Worm (Caenorhabditis elegans) whole organism, L4/young adult: ENCODE measurements around the gene C34D4.10.

Experiments used
- W03F9.2 ChIP-seq: fragments of 150-350 bp; optimal IDR thresholded peaks from 2 replicates; lab custom pipeline; 2014; ENCODE audit warnings: missing biosample characterization, missing genetic modification characterization
- dao-5 ChIP-seq: sonication (generic microtip); optimal IDR thresholded peaks from 2 replicates; lab custom pipeline; 2016; ENCODE audit warnings: missing genotype, missing genetic modification characterization, moderate library complexity, missing compliant biosample characterization
- him-1 ChIP-seq: sonication (generic microtip); optimal IDR thresholded peaks from 2 replicates; lab custom pipeline; 2016; ENCODE audit warnings: missing genotype, missing genetic modification reagents, missing genetic modification characterization, missing compliant biosample characterization

Gene C34D4.10

DNA sequence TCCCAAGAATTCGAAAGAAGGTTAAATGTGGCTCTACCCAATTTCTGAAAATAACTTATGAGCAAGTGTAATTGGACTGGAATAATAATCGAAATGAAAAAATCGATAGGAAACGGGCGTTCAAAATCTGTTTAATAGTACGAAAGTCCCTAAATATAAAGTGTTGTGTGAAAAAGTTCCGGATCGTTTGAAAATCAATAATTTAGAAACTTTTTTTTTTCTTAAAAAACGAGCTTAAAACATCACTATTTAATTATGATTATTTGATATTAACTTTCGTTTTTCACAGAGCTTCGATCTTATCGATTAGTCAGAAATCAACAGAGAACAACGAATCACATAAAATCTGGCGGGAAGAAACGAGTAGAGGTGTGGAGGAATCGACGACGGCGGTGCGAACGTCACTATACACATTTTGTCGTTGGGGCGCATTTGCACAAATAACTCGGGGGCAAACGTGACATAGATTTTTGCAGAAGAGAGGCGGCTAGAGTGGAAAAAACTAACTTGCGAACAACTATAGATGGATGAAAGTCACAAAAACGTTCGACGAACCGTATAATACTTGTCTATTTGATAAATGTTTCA, 23.6 kb upstream of the C34D4.10 start, which contains the start of gene hecd-1:
TSS of gene hecd-1 (minus strand) at position 51 of the 588 bp plus-strand sequence.
- no peak for TF ChIP-seq W03F9.2
- no peak for TF ChIP-seq him-1 (tag; lab: Kevin White, UChicago)
- TF ChIP-seq dao-5 (tag; lab: Kevin White, UChicago) = no peak

DNA sequence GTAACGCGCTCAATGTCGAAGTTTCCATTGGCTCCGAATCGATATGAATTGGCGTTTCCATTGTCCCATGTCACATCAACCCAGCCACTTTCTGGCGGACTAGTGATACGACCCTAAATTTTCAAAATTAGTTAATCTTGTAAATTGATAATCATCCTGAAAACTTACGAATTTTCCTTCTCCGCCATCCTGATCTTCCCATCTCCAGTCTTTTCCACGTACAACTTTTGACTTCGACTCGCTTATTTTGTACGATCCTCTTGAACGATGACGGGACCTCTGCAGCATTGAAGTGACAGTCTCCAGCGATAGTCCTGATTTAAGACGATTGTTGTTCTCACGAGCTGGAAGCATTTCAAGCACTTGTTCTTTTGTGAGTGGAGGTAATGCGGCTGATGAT, 17.9 kb upstream of the C34D4.10 start:
- no peak for TF ChIP-seq W03F9.2
- no peak for TF ChIP-seq dao-5 (tag; lab: Kevin White, UChicago)
- TF ChIP-seq him-1 (tag; lab: Kevin White, UChicago) = no peak

DNA sequence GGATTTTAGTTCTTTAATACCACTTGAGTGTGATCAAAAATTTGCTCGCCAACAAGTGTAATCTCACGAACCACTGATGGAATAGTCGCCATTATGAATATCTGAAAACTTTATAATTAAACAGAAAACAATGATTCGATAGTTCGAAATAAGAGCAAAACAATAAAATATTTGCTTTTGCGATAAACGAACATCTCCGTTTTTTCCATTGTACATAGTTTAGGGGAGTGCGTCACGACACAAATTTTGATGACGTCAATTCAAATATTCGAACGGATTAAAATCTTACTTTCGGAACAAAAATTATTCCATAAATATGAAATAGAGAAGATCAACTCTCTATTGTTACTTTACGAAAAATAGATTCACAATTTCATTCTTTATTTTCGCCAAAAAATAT, 12.8 kb upstream of the C34D4.10 start, which contains the start of gene mutd-1:
TSS of gene mutd-1 (minus strand) at position 101 of the 400 bp plus-strand sequence.
- TF ChIP-seq dao-5 (tag; lab: Kevin White, UChicago) = no peak
- TF ChIP-seq him-1 (tag; lab: Kevin White, UChicago) = no peak
- TF ChIP-seq W03F9.2 = no peak

DNA sequence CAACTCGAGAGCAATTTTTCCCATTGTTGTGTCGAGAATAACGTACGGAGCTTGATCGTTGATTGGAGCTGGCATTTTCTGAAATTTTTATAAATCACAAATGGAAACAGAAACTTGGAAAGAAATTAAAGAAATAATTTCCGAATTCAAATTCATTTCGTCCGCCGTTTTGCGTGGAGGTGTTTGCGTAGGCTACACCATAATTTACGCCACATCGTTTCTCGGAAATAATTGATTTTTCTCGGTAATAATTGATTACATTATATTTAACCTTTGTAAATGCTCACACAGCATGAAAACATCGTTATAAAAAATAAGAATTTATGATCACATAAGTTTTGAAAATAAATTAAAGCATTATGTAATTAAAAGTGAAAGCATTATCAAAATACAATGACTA, 11.9 kb upstream of the C34D4.10 start, which contains the start of gene cyn-12:
TSS of gene cyn-12 (minus strand) at position 78 of the 400 bp plus-strand sequence.
- TF ChIP-seq him-1 (tag; lab: Kevin White, UChicago) = no peak
- TF ChIP-seq W03F9.2 = no peak
- TF ChIP-seq dao-5 (tag; lab: Kevin White, UChicago) = no peak

DNA sequence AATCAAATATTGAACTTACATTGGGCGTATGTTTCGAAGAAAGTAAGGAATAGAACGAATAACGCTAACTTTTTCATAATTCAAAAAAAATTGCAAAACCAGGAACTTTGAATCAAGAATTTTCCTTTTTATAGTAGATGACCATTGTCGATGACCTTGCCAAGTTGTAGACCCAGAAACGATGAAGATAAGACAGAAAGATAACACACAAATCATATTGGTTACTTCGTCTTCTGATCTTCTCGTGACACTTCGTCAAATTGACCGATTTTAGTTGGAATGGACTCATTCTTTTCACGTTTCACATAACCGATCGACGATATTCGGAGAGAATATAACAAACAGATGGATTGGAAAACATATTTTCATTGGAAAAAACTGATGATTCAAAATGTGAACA, 10.6 kb upstream of the C34D4.10 start, which contains the start of gene grsp-3:
TSS of gene grsp-3 (minus strand) at position 149 of the 400 bp plus-strand sequence.
- TF ChIP-seq W03F9.2 = no peak
- no peak for TF ChIP-seq dao-5 (tag; lab: Kevin White, UChicago)
- no peak for TF ChIP-seq him-1 (tag; lab: Kevin White, UChicago)

DNA sequence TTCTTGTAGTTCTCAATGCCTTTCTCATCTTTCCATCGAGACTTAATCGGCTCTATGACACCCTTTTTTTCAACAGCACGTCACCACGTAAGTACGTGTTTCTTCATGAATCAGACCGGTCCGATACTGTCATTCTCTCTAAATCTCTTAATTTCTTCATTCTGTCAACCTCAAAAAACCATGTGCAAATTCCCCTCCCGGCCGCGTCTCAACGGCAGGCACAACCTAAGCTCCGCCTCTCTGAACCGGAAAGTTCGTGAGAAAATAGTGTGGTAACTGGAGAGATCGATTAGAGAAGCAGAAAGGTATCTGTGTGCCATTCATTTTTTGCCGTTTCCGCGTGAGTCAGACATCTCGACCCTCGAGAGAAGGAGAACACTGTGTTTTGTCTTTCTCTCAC, 6.6 kb downstream of the C34D4.10 start, which contains the start of gene nas-8:
TSS of gene nas-8 (plus strand) at position 301 of the 400 bp plus-strand sequence.
- TF ChIP-seq W03F9.2 (no peak), him-1 (tag; lab: Kevin White, UChicago) (no peak), dao-5 (tag; lab: Kevin White, UChicago) (no peak)

ce11 chrIV:7111354-7111753, 9.9 kb downstream of the C34D4.10 start, which contains the start of the genes ZC477.7 and ssq-3:
Gene ZC477.7 (minus strand): TSS chrIV:7111454.
Gene ssq-3 (plus strand): TSS chrIV:7111604.
- TF ChIP-seq W03F9.2 = no peak
- TF ChIP-seq dao-5 (tag; lab: Kevin White, UChicago) = no peak
- no peak for TF ChIP-seq him-1 (tag; lab: Kevin White, UChicago)

- TF ChIP-seq W03F9.2 (no peak), him-1 (tag; lab: Kevin White, UChicago) (no peak), dao-5 (tag; lab: Kevin White, UChicago) (no peak)
Observed at ce11 chrIV:7107893-7108292, 13.3 kb downstream of the C34D4.10 start, which contains the start of gene ZC477.2. Gene ZC477.2 (plus strand): TSS chrIV:7108193.

ce11 chrIV:7103211-7103679, 18.0 kb downstream of the C34D4.10 start, which contains the start of the genes rde-8 and ZC477.3:
Gene rde-8 (minus strand): TSS chrIV:7103261.
Gene ZC477.3 (plus strand): TSS chrIV:7103492.
- TF ChIP-seq him-1 (tag; lab: Kevin White, UChicago) = no peak
- TF ChIP-seq dao-5 (tag; lab: Kevin White, UChicago) = no peak
- peak; percentile 75 for TF ChIP-seq W03F9.2

DNA sequence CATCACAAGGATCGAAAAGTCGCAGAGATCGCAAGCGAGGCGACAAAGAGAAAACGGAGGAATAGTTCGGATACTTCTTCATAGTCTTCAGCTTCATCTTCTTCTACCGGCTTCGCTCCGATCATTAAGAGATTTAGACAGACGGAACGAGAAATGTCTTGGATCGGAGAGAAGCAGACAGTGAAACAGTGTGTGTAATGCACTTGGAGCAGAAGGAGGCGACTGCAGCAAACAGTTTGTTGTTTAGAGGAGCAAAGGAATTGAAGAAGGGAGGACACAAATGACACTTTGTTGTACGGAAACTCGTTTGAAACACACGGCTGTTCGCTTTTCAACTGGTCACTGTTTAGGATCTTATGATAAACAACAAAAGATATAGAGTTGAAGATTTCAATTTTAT, 21.8 kb downstream of the C34D4.10 start:
- TF ChIP-seq W03F9.2 (no peak), him-1 (tag; lab: Kevin White, UChicago) (no peak), dao-5 (tag; lab: Kevin White, UChicago) (no peak)

DNA sequence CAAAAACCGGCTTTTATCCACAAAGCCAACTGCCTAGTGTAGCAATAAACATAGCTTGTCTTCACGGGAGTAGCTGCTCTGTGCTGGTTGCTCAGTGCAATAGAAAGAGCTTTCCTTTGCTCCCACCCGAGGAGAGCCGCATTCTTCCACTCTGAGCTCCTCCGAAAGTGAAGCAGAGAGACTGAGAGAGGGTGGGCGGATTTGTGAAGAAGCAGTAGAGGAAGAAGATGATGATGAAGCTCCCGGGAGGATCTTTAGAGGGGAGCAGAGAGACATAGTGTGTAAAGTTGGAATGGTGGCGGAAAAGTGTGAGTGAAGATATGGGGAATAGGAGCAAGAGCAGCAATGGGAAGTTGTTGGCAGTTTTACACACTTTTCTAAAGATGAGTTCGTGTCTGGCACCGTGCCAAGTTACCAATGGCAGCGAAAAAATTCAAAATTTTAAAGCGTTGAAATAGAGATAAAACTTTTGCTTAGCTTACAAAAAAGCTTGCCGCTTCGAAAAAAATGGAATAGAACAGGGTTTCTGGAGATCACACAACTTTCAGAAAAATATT, 22.6 kb downstream of the C34D4.10 start, which contains the start of gene ZC477.4:
TSS of gene ZC477.4 (minus strand) at position 276 of the 557 bp plus-strand sequence.
- TF ChIP-seq dao-5 (tag; lab: Kevin White, UChicago) (no peak), W03F9.2 (no peak), him-1 (tag; lab: Kevin White, UChicago) (no peak)

DNA sequence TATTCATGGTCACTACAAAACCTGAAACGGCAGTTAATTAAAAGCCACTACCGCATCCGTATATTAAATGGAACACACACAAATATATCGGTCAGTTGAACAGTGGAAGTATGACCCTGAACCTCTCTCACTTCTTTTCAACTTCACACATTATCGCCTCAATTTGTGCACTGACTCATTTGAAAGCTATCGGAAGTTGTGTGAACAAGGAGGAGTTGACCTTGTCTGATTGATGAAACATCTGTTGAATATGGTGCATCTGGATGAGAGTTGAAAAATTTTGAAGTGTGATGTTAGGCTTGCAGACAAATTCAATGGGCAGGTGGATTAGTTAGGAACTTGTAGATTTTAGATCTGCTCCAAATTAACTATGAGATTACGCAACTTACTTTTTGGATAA, 23.8 kb downstream of the C34D4.10 start:
- TF ChIP-seq W03F9.2 = no peak
- TF ChIP-seq him-1 (tag; lab: Kevin White, UChicago) = no peak
- TF ChIP-seq dao-5 (tag; lab: Kevin White, UChicago) = no peak

- TF ChIP-seq W03F9.2 (no peak), him-1 (tag; lab: Kevin White, UChicago) (no peak), dao-5 (tag; lab: Kevin White, UChicago) (no peak)
Observed at ce11 chrIV:7096097-7096496, 25.1 kb downstream of the C34D4.10 start.
